Fruit fly (Drosophila melanogaster) whole organism, wandering third instar larva: ENCODE data around the gene BtbVII.
A peak's percentile ranks its signal among the peaks of the same experiment; 100 is the strongest.

Experiments
- CG32264 ChIP-seq: fragments of 200-800 bp; sonication (Bioruptor generic); optimal IDR thresholded peaks from 2 replicates; lab custom pipeline; 2016; ENCODE audit warnings: missing biosample characterization, missing genetic modification characterization
- CG9705 ChIP-seq: fragments of 200-800 bp; sonication (Bioruptor generic); optimal IDR thresholded peaks from 2 replicates; lab custom pipeline; 2018; ENCODE audit warnings: missing biosample characterization, mild to moderate bottlenecking, missing genetic modification characterization
- CrebA ChIP-seq: fragments of 200-800 bp; sonication (Bioruptor generic); optimal IDR thresholded peaks from 2 replicates; lab custom pipeline; 2016; ENCODE audit warnings: missing biosample characterization, mild to moderate bottlenecking, missing genetic modification characterization, borderline replicate concordance
- Dfd ChIP-seq: fragments of >200 bp; optimal IDR thresholded peaks from 2 replicates; lab custom pipeline; 2017; ENCODE audit warnings: missing biosample characterization, missing genetic modification characterization
- GATAd ChIP-seq: sonication (Bioruptor generic); optimal IDR thresholded peaks from 2 replicates; lab custom pipeline; 2016; ENCODE audit warnings: missing biosample characterization, missing genetic modification characterization
- HLH106 ChIP-seq: fragments of 200-800 bp; optimal IDR thresholded peaks from 3 replicates; lab custom pipeline; 2019; ENCODE audit warnings: missing biosample characterization, mild to moderate bottlenecking, missing genetic modification characterization, moderate library complexity
- Hnf4 ChIP-seq: fragments of 200-800 bp; sonication (Bioruptor generic); optimal IDR thresholded peaks from 2 replicates; lab custom pipeline; 2016; ENCODE audit warnings: missing biosample characterization, mild to moderate bottlenecking, missing genetic modification characterization
- Hr78 ChIP-seq: fragments of >200 bp; optimal IDR thresholded peaks from 2 replicates; lab custom pipeline; 2017; ENCODE audit warnings: missing biosample characterization, missing genetic modification characterization
- Hr83 ChIP-seq: fragments of 200-300 bp; sonication (Bioruptor generic); optimal IDR thresholded peaks from 2 replicates; lab custom pipeline; 2016; ENCODE audit warnings: missing biosample characterization, mild to moderate bottlenecking, missing genetic modification characterization, moderate library complexity; ENCODE audit not compliant: poor library complexity, severe bottlenecking
- Jra ChIP-seq: sonication (Bioruptor generic); optimal IDR thresholded peaks from 2 replicates; lab custom pipeline; 2016; ENCODE audit warnings: missing biosample characterization, missing genetic modification characterization
- Mio ChIP-seq: sonication (Bioruptor generic); optimal IDR thresholded peaks from 2 replicates; lab custom pipeline; 2016; ENCODE audit warnings: missing biosample characterization, missing genetic modification characterization
- Myc ChIP-seq: fragments of >200 bp; optimal IDR thresholded peaks from 2 replicates; lab custom pipeline; 2017
- N ChIP-seq: fragments of >200 bp; optimal IDR thresholded peaks from 2 replicates; lab custom pipeline; 2018; ENCODE audit warnings: missing biosample characterization, missing external identifiers, missing genetic modification characterization
- OdsH ChIP-seq: fragments of 200-800 bp; sonication (Bioruptor generic); optimal IDR thresholded peaks from 2 replicates; lab custom pipeline; 2016; ENCODE audit warnings: missing biosample characterization, mild to moderate bottlenecking, missing genetic modification characterization
- Rel ChIP-seq, 2 experiments: fragments of 200-800 bp; sonication (Bioruptor generic) in 1 of 2; optimal IDR thresholded peaks; 2 replicates in 1 of 2; 3 replicates in 1 of 2; lab custom pipeline; 2016 to 2019; ENCODE audit warnings: mild to moderate bottlenecking in 2 of 2, missing biosample characterization in 2 of 2, missing genetic modification characterization in 2 of 2, moderate library complexity in 1 of 2
- Sp1 ChIP-seq: fragments of 200-800 bp; sonication (Bioruptor generic); optimal IDR thresholded peaks from 3 replicates; lab custom pipeline; 2019; ENCODE audit warnings: missing biosample characterization, mild to moderate bottlenecking, missing genetic modification characterization, moderate library complexity
- Vsx2 ChIP-seq: fragments of 200-300, 225-300 bp; sonication (Bioruptor generic); optimal IDR thresholded peaks from 2 replicates; lab custom pipeline; 2018; ENCODE audit warnings: missing biosample characterization, missing genetic modification characterization; ENCODE audit not compliant: partially characterized antibody
- br ChIP-seq: fragments of 200-800 bp; sonication (Bioruptor generic); optimal IDR thresholded peaks from 2 replicates; lab custom pipeline; 2016; ENCODE audit warnings: missing biosample characterization, missing genetic modification characterization
- brk ChIP-seq: fragments of 200-800 bp; sonication (Bioruptor generic); optimal IDR thresholded peaks from 2 replicates; lab custom pipeline; 2016; ENCODE audit warnings: missing biosample characterization, mild to moderate bottlenecking, missing genetic modification characterization
- dmrt93B ChIP-seq: fragments of 200-800 bp; sonication (Bioruptor generic); optimal IDR thresholded peaks from 2 replicates; lab custom pipeline; 2018; ENCODE audit warnings: missing biosample characterization, mild to moderate bottlenecking, missing genetic modification characterization
- dsf ChIP-seq: sonication (Bioruptor generic); optimal IDR thresholded peaks from 2 replicates; lab custom pipeline; 2016; ENCODE audit warnings: missing biosample characterization, missing genetic modification characterization, borderline replicate concordance
- ey ChIP-seq: fragments of 200-800 bp; sonication (Bioruptor generic); optimal IDR thresholded peaks from 2 replicates; lab custom pipeline; 2016; ENCODE audit warnings: missing biosample characterization, missing genetic modification characterization
- foxo ChIP-seq, 2 experiments: fragments of 200-800 bp; sonication (Bioruptor generic); optimal IDR thresholded peaks; 2 replicates in 1 of 2; 3 replicates in 1 of 2; lab custom pipeline; 2016 to 2017; ENCODE audit warnings: missing biosample characterization in 2 of 2, missing genetic modification characterization in 2 of 2
- fru ChIP-seq: fragments of 200-800 bp; sonication (Bioruptor generic); optimal IDR thresholded peaks from 3 replicates; lab custom pipeline; 2016; ENCODE audit warnings: missing biosample characterization, mild to moderate bottlenecking, missing genetic modification characterization
- h ChIP-seq: fragments of 200-800 bp; sonication (Bioruptor generic); optimal IDR thresholded peaks from 3 replicates; lab custom pipeline; 2016; ENCODE audit warnings: missing biosample characterization, mild to moderate bottlenecking, missing genetic modification characterization
- jim ChIP-seq: fragments of 175-275, 200-325 bp; sonication (Bioruptor generic); optimal IDR thresholded peaks from 2 replicates; lab custom pipeline; 2016; ENCODE audit warnings: missing biosample characterization, mild to moderate bottlenecking, missing genetic modification characterization
- lola ChIP-seq: fragments of >200 bp; optimal IDR thresholded peaks from 2 replicates; lab custom pipeline; 2017; ENCODE audit warnings: missing biosample characterization, missing genetic modification characterization
- pan ChIP-seq: fragments of >200 bp; optimal IDR thresholded peaks from 2 replicates; lab custom pipeline; 2017
- psq ChIP-seq: fragments of 200-800 bp; sonication (Bioruptor generic); optimal IDR thresholded peaks from 3 replicates; lab custom pipeline; 2017; ENCODE audit warnings: missing biosample characterization, mild to moderate bottlenecking, missing genetic modification characterization, moderate library complexity
- rgr ChIP-seq: fragments of 200-800 bp; sonication (Bioruptor generic); optimal IDR thresholded peaks from 3 replicates; lab custom pipeline; 2016; ENCODE audit warnings: missing biosample characterization, mild to moderate bottlenecking, missing genetic modification characterization
- sage ChIP-seq: fragments of 200-800 bp; sonication (Bioruptor generic); optimal IDR thresholded peaks from 2 replicates; lab custom pipeline; 2016; ENCODE audit warnings: missing biosample characterization, mild to moderate bottlenecking, missing genetic modification characterization
- sv ChIP-seq: fragments of 200-800 bp; sonication (Bioruptor generic); optimal IDR thresholded peaks from 3 replicates; lab custom pipeline; 2016; ENCODE audit warnings: missing biosample characterization, missing genetic modification characterization
- tai ChIP-seq: sonication (Bioruptor generic); optimal IDR thresholded peaks from 2 replicates; lab custom pipeline; 2016; ENCODE audit warnings: missing biosample characterization, missing genetic modification characterization
- usp ChIP-seq: fragments of >200 bp; optimal IDR thresholded peaks from 2 replicates; lab custom pipeline; 2017; ENCODE audit warnings: missing biosample characterization, missing genetic modification characterization
- woc ChIP-seq: sonication (Bioruptor generic); optimal IDR thresholded peaks from 2 replicates; lab custom pipeline; 2016; ENCODE audit warnings: missing biosample characterization, mild to moderate bottlenecking, missing genetic modification characterization

The BtbVII gene

dm6 chr3L:3106908-3107821 lies 41.3 kb upstream of the BtbVII start, which contains the start of gene Cht7:
Gene Cht7, minus strand, starts transcription at chr3L:3106958.
- no peak for TF ChIP-seq dsf (GFP tag; lab: Kevin White, UChicago)
- TF ChIP-seq Hr83 (GFP tag; lab: Kevin White, UChicago) = no peak
- TF ChIP-seq CrebA = peak; percentile 50
- TF ChIP-seq sage = peak; percentile 61
- no peak for TF ChIP-seq Dfd
- TF ChIP-seq Hnf4 = peak; percentile 80
- no peak for TF ChIP-seq Vsx2
- TF ChIP-seq CG32264 (GFP tag; lab: Kevin White, UChicago) = peak; percentile 48
- TF ChIP-seq Myc (lab: Kevin White, UChicago) = no peak
- TF ChIP-seq CG9705 (GFP tag; lab: Kevin White, UChicago) = peak; percentile 55
- peak; percentile 92 for TF ChIP-seq OdsH (GFP tag; lab: Kevin White, UChicago)
- TF ChIP-seq rgr (GFP tag; lab: Kevin White, UChicago) = peak; percentile 89
- peak; percentile 67 for TF ChIP-seq tai (GFP tag; lab: Kevin White, UChicago)
- TF ChIP-seq Jra (GFP tag; lab: Kevin White, UChicago) = peak; percentile 11
- no peak for TF ChIP-seq Hr78 (GFP tag; lab: Kevin White, UChicago)
- peak in 1 of 2 experiments; percentile 90 for TF ChIP-seq foxo (GFP tag; optimal IDR thresholded peaks at IDR 0.05; lab: Kevin White, UChicago)
- TF ChIP-seq Mio = peak; percentile 48
- TF ChIP-seq woc = peak; percentile 82
- peak; percentile 85 for TF ChIP-seq br (GFP tag; lab: Kevin White, UChicago)
- TF ChIP-seq N (GFP tag; lab: Kevin White, UChicago) = no peak
- TF ChIP-seq fru = peak; percentile 90
- TF ChIP-seq h (GFP tag; lab: Kevin White, UChicago) = peak; percentile 91
- TF ChIP-seq Rel (GFP tag; optimal IDR thresholded peaks at IDR 0.05; lab: Kevin White, UChicago) = peak; percentile 47
- peak; percentile 16 for TF ChIP-seq Rel (tag; optimal IDR thresholded peaks at IDR 0.05; lab: Kevin White, UChicago)
- TF ChIP-seq HLH106 (tag; lab: Kevin White, UChicago) = peak; percentile 83
- peak; percentile 90 for TF ChIP-seq sv
- TF ChIP-seq ey (GFP tag; lab: Kevin White, UChicago) = peak; percentile 87
- TF ChIP-seq Sp1 (GFP tag; lab: Kevin White, UChicago) = peak; percentile 83
- peak; percentile 59 for TF ChIP-seq dmrt93B (GFP tag; lab: Kevin White, UChicago)
- TF ChIP-seq usp (GFP tag; lab: Kevin White, UChicago) = no peak
- peak; percentile 83 for TF ChIP-seq psq
- peak; percentile 74 for TF ChIP-seq brk
- TF ChIP-seq GATAd (GFP tag; lab: Kevin White, UChicago) = no peak

dm6 chr3L:3108040-3108615 lies 40.3 kb upstream of the BtbVII start:
- TF ChIP-seq lola (GFP tag; lab: Kevin White, UChicago) (no peak), HLH106 (tag; lab: Kevin White, UChicago) (no peak), pan (no peak), brk (no peak), usp (GFP tag; lab: Kevin White, UChicago) (no peak), CG32264 (GFP tag; lab: Kevin White, UChicago) (no peak)

- TF ChIP-seq Myc (lab: Kevin White, UChicago) = no peak
- TF ChIP-seq jim = no peak
- no peak for TF ChIP-seq foxo (GFP tag; optimal IDR thresholded peaks at IDR 0.05; lab: Kevin White, UChicago)
- no peak for TF ChIP-seq rgr (GFP tag; lab: Kevin White, UChicago)
- TF ChIP-seq OdsH (GFP tag; lab: Kevin White, UChicago) = no peak
- no peak for TF ChIP-seq CrebA
- TF ChIP-seq Mio = no peak
- TF ChIP-seq usp (GFP tag; lab: Kevin White, UChicago) = no peak
- TF ChIP-seq sage = no peak
- TF ChIP-seq Rel (GFP tag; optimal IDR thresholded peaks at IDR 0.05; lab: Kevin White, UChicago) = no peak
- TF ChIP-seq Rel (tag; optimal IDR thresholded peaks at IDR 0.05; lab: Kevin White, UChicago) = no peak
- no peak for TF ChIP-seq brk
- TF ChIP-seq GATAd (GFP tag; lab: Kevin White, UChicago) = no peak
- TF ChIP-seq sv = no peak
- TF ChIP-seq fru = no peak
- TF ChIP-seq N (GFP tag; lab: Kevin White, UChicago) = no peak
- TF ChIP-seq woc = no peak
- TF ChIP-seq Hr78 (GFP tag; lab: Kevin White, UChicago) = no peak
Observed at dm6 chr3L:3108964-3109363, 39.5 kb upstream of the BtbVII start.
